Worm (Caenorhabditis elegans): ENCODE measurements around the gene E02H1.1.

DNA sequence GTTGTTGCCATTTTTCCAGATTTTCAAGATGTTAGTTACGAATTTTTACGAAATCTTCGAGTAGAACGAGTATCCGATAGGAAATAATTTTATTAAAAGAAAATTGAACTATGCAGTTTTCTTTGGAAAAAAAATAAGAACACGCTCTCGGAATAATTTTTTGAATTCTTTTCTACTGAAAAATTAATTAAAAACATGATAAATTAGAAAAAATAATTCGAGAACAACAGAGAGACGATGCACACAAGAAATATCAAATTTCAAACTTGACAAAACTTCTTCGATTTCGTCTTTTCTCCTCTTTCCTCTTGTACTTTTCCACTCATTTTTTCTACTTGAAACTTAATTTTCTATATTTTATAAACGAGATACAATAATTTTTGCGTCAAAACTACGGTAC, 31.0 kb downstream of the E02H1.1 start, which contains the start of gene F35H8.4:
- TF ChIP-seq nhr-67 (tag; optimal IDR thresholded peaks at IDR 0.05) (no peak), unc-62 (GFP tag; optimal IDR thresholded peaks at IDR 0.05) (no peak), ceh-9 (tag; optimal IDR thresholded peaks at IDR 0.05) (no peak), ama-1 (optimal IDR thresholded peaks at IDR 0.05) (no peak), tbx-2 (tag; optimal IDR thresholded peaks at IDR 0.05) (no peak), sea-2 (GFP tag; optimal IDR thresholded peaks at IDR 0.05) (no peak), daf-12 (tag; optimal IDR thresholded peaks at IDR 0.05) (no peak), elt-2 (tag; optimal IDR thresholded peaks at IDR 0.05) (no peak), unc-39 (tag; optimal IDR thresholded peaks at IDR 0.05) (no peak), skn-1 (tag; optimal IDR thresholded peaks at IDR 0.05) (no peak), ceh-82 (tag; optimal IDR thresholded peaks at IDR 0.05) (no peak), nhr-11 (tag; optimal IDR thresholded peaks at IDR 0.05) (no peak), nhr-28 (tag; optimal IDR thresholded peaks at IDR 0.05) (no peak)
